Fruit fly (Drosophila melanogaster): ENCODE results near the gene gw.

DNA sequence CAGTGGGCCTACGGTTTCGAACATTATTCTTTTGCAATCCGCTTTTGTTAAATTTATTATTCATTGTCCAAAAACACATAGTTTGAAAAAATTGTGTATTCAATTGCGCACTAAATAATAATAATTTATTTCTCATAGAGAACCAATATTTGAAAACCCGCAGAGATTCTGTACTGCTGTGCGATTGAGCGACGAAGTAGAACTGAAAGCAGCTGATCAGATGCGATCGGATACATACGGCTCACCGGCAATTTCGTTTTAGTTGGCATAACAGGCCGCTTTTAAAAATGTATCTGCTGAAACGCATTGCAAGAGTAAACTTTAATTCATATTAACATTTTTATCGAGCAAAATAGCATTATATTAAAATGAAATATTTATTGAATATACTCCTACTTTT, 35.4 kb upstream of the gw start, which contains the start of gene myo:
- TF ChIP-seq CG32121 (GFP tag; IDR thresholded peaks at IDR 0.05) (no peak), CG17806 (tag; optimal IDR thresholded peaks at IDR 0.05) (peak; percentile 11), CG14655 (GFP tag; optimal IDR thresholded peaks at IDR 0.05) (no peak)
